Fruit fly (Drosophila melanogaster): ENCODE results near the gene fid.
A peak's percentile ranks its signal among the peaks of the same experiment; 100 is the strongest.

fid gene

dm6 chr3R:26017771-26018731 is 48.2 kb downstream of the fid start (continued):
- TF ChIP-seq CG14050 (GFP tag; IDR thresholded peaks at IDR 0.05) (no peak; the same call in 2 of the 3 replicates), C15 (GFP tag; IDR thresholded peaks at IDR 0.05) (no peak), Oaz (GFP tag; IDR thresholded peaks at IDR 0.05) (no peak), CG15073 (GFP tag; optimal IDR thresholded peaks at IDR 0.05) (no peak), exex (tag; optimal IDR thresholded peaks at IDR 0.05) (no peak), CG17361 (GFP tag; IDR thresholded peaks at IDR 0.05) (peak; percentile 96), CG3838 (GFP tag; optimal IDR thresholded peaks at IDR 0.05) (no peak), dmrt11E (tag; optimal IDR thresholded peaks at IDR 0.05) (peak; percentile 99), hbn (GFP tag; IDR thresholded peaks at IDR 0.05; ENCODE audit: partially characterized antibody) (no peak), nerfin-2 (GFP tag; IDR thresholded peaks at IDR 0.05; ENCODE audit: partially characterized antibody) (no peak), Oli (tag; optimal IDR thresholded peaks at IDR 0.05) (peak; percentile 88), CG14860 (GFP tag; IDR thresholded peaks at IDR 0.05; ENCODE audit: partially characterized antibody) (no peak), CG7839 (tag; optimal IDR thresholded peaks at IDR 0.05) (peak; percentile 88), CG32772 (GFP tag; IDR thresholded peaks at IDR 0.05) (peak; percentile 61), h (optimal IDR thresholded peaks at IDR 0.05) (peak; percentile 38), Hr51 (GFP tag; optimal IDR thresholded peaks at IDR 0.05) (peak in 1 of 2 experiments; percentile 84), CG12104 (GFP tag; optimal IDR thresholded peaks at IDR 0.05) (peak; percentile 71), Mrtf (GFP tag; IDR thresholded peaks at IDR 0.05) (0 out of 3 replicates have a peak, but pooled peaks have one; percentile 3), CG17912 (GFP tag; optimal IDR thresholded peaks at IDR 0.05) (no peak), Dll (GFP tag; IDR thresholded peaks at IDR 0.05; ENCODE audit: partially characterized antibody) (no peak), caup (GFP tag; optimal IDR thresholded peaks at IDR 0.05; ENCODE audit: severe bottlenecking) (peak; percentile 19), CG11085 (GFP tag; IDR thresholded peaks at IDR 0.05) (no peak), kni (GFP tag; optimal IDR thresholded peaks at IDR 0.05) (peak; percentile 65), gfzf (GFP tag; optimal IDR thresholded peaks at IDR 0.05) (no peak), CG18476 (GFP tag; optimal IDR thresholded peaks at IDR 0.05) (peak; percentile 88), slbo (GFP tag; IDR thresholded peaks at IDR 0.05) (no peak), CG9932 (GFP tag; IDR thresholded peaks at IDR 0.05) (no peak), Dp (GFP tag; optimal IDR thresholded peaks at IDR 0.05) (no peak), Rx (GFP tag; IDR thresholded peaks at IDR 0.05) (no peak; the same call in 1 of the 2 replicates), bbx (GFP tag; IDR thresholded peaks at IDR 0.05; ENCODE audit: partially characterized antibody) (no peak), ind (GFP tag; optimal IDR thresholded peaks at IDR 0.05) (peak; percentile 57), Gug (GFP tag; IDR thresholded peaks at IDR 0.05) (peak; percentile 30; the same call in 2 of the 4 replicates), CG4854 (GFP tag; optimal IDR thresholded peaks at IDR 0.05) (no peak), psq (GFP tag; optimal IDR thresholded peaks at IDR 0.05) (peak; percentile 33), luna (GFP tag; optimal IDR thresholded peaks at IDR 0.05) (no peak), Chrac-16 (GFP tag; optimal IDR thresholded peaks at IDR 0.05) (peak; percentile 76), CG6689 (GFP tag; IDR thresholded peaks at IDR 0.05) (peak; percentile 87), CG18011 (GFP tag; optimal IDR thresholded peaks at IDR 0.05) (no peak), CG13296 (GFP tag; optimal IDR thresholded peaks at IDR 0.05) (peak; percentile 32), CrebB (tag; optimal IDR thresholded peaks at IDR 0.05) (peak; percentile 48), Bdp1 (GFP tag; optimal IDR thresholded peaks at IDR 0.05) (no peak), CG10147 (GFP tag; optimal IDR thresholded peaks at IDR 0.05) (peak; percentile 30), Meics (GFP tag; optimal IDR thresholded peaks at IDR 0.05) (peak; percentile 46), salm (tag; optimal IDR thresholded peaks at IDR 0.05) (peak; percentile 80), Drgx (GFP tag; IDR thresholded peaks at IDR 0.05) (peak; percentile 28; the same call in 1 of the 2 replicates), CHES-1-like (GFP tag; optimal IDR thresholded peaks at IDR 0.05) (no peak), gro (GFP tag; optimal IDR thresholded peaks at IDR 0.05) (no peak), Scr (GFP tag; IDR thresholded peaks at IDR 0.05; ENCODE audit: partially characterized antibody) (no peak)
